Fruit fly (Drosophila melanogaster) whole organism, adult: ENCODE results near the gene lectin-24A.
A peak's percentile ranks its signal among the peaks of the same experiment; 100 is the strongest.

ENCODE experiments used
- CG11617 ChIP-seq: fragments of 200-800 bp; sonication (Bioruptor generic); optimal IDR thresholded peaks from 2 replicates; lab custom pipeline; 2017; ENCODE audit warnings: mild to moderate bottlenecking, missing biosample characterization, missing genetic modification reagents, missing genetic modification characterization
- CG12768 ChIP-seq: fragments of 200-800 bp; sonication (Bioruptor generic); optimal IDR thresholded peaks from 2 replicates; lab custom pipeline; 2017; ENCODE audit warnings: missing biosample characterization, missing genetic modification characterization, mild to moderate bottlenecking, moderate library complexity, missing genetic modification reagents
- CG14711 ChIP-seq: fragments of 200-800 bp; sonication (Bioruptor generic); optimal IDR thresholded peaks from 2 replicates; lab custom pipeline; 2018; ENCODE audit warnings: missing biosample characterization, mild to moderate bottlenecking, missing genetic modification characterization, moderate library complexity
- CG1620 ChIP-seq: fragments of 200-800 bp; sonication (Bioruptor generic); optimal IDR thresholded peaks from 2 replicates; lab custom pipeline; 2016; ENCODE audit warnings: missing biosample characterization, missing genetic modification characterization
- CG33017 ChIP-seq: fragments of 200-800 bp; sonication (Bioruptor generic); optimal IDR thresholded peaks from 2 replicates; lab custom pipeline; 2018; ENCODE audit warnings: missing biosample characterization, mild to moderate bottlenecking, missing genetic modification characterization, moderate library complexity
- CG5204 ChIP-seq: fragments of 200-800 bp; sonication (Bioruptor generic); optimal IDR thresholded peaks from 2 replicates; lab custom pipeline; 2016; ENCODE audit warnings: missing biosample characterization, missing genetic modification characterization
- CG7045 ChIP-seq: fragments of 200-800 bp; sonication (Bioruptor generic); optimal IDR thresholded peaks from 2 replicates; lab custom pipeline; 2017; ENCODE audit warnings: missing biosample characterization, mild to moderate bottlenecking, missing genetic modification characterization
- CG7101 ChIP-seq: fragments of 200-800 bp; sonication (Bioruptor generic); optimal IDR thresholded peaks from 2 replicates; lab custom pipeline; 2018; ENCODE audit warnings: missing biosample characterization, mild to moderate bottlenecking, missing genetic modification characterization, moderate library complexity
- Clk ChIP-seq: fragments of 200-800 bp; sonication (Bioruptor generic); optimal IDR thresholded peaks from 2 replicates; lab custom pipeline; 2017; ENCODE audit warnings: missing biosample characterization, missing genetic modification characterization
- Crg-1 ChIP-seq: fragments of 200-800 bp; sonication (Bioruptor generic); optimal IDR thresholded peaks from 2 replicates; lab custom pipeline; 2016; ENCODE audit warnings: missing biosample characterization, missing genetic modification characterization
- Hr96 ChIP-seq: fragments of 200-800 bp; sonication (Bioruptor generic); optimal IDR thresholded peaks from 2 replicates; lab custom pipeline; 2016; ENCODE audit warnings: missing biosample characterization, missing genetic modification characterization
- Mnt ChIP-seq: fragments of 200-800 bp; sonication (Bioruptor generic); optimal IDR thresholded peaks from 2 replicates; lab custom pipeline; 2016; ENCODE audit warnings: missing biosample characterization, mild to moderate bottlenecking, missing genetic modification characterization
- bab1 ChIP-seq: fragments of 200-800 bp; sonication (Bioruptor generic); optimal IDR thresholded peaks from 3 replicates; lab custom pipeline; 2019; ENCODE audit warnings: missing biosample characterization, mild to moderate bottlenecking, missing genetic modification characterization, moderate library complexity
- cic ChIP-seq: fragments of 200-800 bp; sonication (Bioruptor generic); optimal IDR thresholded peaks from 2 replicates; lab custom pipeline; 2017; ENCODE audit warnings: missing biosample characterization, mild to moderate bottlenecking, missing genetic modification characterization, moderate library complexity
- cnc ChIP-seq, 2 experiments: fragments of >200 bp; optimal IDR thresholded peaks; 2 replicates each; lab custom pipeline; 2017
- kay ChIP-seq: fragments of 200-800 bp; sonication (Bioruptor generic); peaks from one replicate; lab custom pipeline; 2016; ENCODE audit warnings: missing biosample characterization, missing genetic modification characterization, borderline replicate concordance
- ovo ChIP-seq: fragments of 200-800 bp; sonication (Bioruptor generic); optimal IDR thresholded peaks from 2 replicates; lab custom pipeline; 2016; ENCODE audit warnings: missing biosample characterization, missing genetic modification characterization
- pad ChIP-seq: fragments of 200-800 bp; sonication (Bioruptor generic); optimal IDR thresholded peaks from 3 replicates; lab custom pipeline; 2017; ENCODE audit warnings: missing biosample characterization, missing genetic modification characterization, mild to moderate bottlenecking, moderate library complexity, missing genetic modification reagents
- tj ChIP-seq: fragments of 200-800 bp; sonication (Bioruptor generic); optimal IDR thresholded peaks from 3 replicates; lab custom pipeline; 2017; ENCODE audit warnings: missing biosample characterization, mild to moderate bottlenecking, missing genetic modification characterization, moderate library complexity
- toe ChIP-seq: fragments of 200-800 bp; sonication (Bioruptor generic); optimal IDR thresholded peaks from 2 replicates; lab custom pipeline; 2016; ENCODE audit warnings: missing biosample characterization, missing genetic modification characterization

Gene lectin-24A

DNA sequence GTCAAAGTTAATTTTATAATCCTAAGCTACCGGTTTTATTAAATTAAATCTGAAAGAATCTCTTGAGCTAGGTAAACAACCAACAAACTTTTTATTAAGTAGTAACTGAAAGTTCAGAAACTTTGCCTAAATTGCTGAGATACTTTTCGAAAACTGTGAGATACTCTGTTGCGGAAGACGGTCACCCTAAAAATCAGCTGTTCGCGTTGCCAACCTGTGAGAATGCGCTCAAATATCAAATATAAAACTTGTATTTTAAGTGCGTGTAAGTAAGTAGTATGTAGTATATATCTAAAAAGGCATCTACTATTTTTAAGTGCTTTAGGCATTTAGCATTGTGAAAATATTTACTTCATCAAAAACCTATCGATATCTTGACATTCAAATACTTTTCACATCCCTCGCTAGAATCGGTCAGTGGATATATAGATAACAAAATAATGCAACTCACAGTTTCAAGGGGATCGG lies 4.6 kb downstream of the lectin-24A start, which contains the start of the genes CG31955 and CG2818:
Gene CG31955, minus strand, starts transcription at position 157 of the 468 bp plus-strand sequence.
Gene CG2818, plus strand, starts transcription at position 412 of the 468 bp plus-strand sequence.
- TF ChIP-seq CG1620 (GFP tag; lab: Kevin White, UChicago) (peak; percentile 6), toe (peak; percentile 36), Hr96 (GFP tag; lab: Kevin White, UChicago) (peak; percentile 52), CG11617 (GFP tag; lab: Kevin White, UChicago) (peak; percentile 15), CG12768 (GFP tag; lab: Kevin White, UChicago) (no peak), tj (GFP tag; lab: Kevin White, UChicago) (peak; percentile 35), CG7101 (tag; lab: Kevin White, UChicago) (no peak), CG14711 (tag; lab: Kevin White, UChicago) (peak; percentile 29), CG7045 (no peak), Clk (GFP tag; lab: Kevin White, UChicago) (no peak), ovo (GFP tag; lab: Kevin White, UChicago) (peak; percentile 31), kay (GFP tag; lab: Kevin White, UChicago) (peak; percentile 96), bab1 (GFP tag; lab: Kevin White, UChicago) (no peak), CG5204 (peak; percentile 55), pad (GFP tag; lab: Kevin White, UChicago) (peak; percentile 95), Crg-1 (GFP tag; lab: Kevin White, UChicago) (no peak)

DNA sequence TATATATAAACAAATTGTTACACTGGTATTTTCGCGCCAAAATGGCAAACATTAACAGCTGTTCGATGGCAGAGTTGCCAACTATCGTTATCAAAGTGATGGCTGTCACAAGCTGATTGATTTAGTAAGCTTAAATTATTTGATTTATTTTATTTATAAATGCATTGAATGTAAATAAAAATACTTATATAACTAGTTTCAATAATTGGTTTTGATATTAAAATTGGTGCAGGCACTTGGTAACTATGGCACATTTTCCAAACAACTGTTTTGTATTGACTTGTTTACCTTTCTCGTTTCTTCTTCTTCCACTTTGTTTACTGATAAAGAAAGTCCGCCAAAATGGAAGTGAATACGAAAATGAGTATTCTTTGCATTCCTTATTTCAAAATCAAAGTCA lies 5.9 kb downstream of the lectin-24A start, which contains the start of gene cutlet:
Gene cutlet, minus strand, starts transcription at position 84 of the 400 bp plus-strand sequence.
- peak; percentile 32 for TF ChIP-seq bab1 (GFP tag; lab: Kevin White, UChicago)
- TF ChIP-seq CG1620 (GFP tag; lab: Kevin White, UChicago) = peak; percentile 16
- TF ChIP-seq CG11617 (GFP tag; lab: Kevin White, UChicago) = no peak
- TF ChIP-seq pad (GFP tag; lab: Kevin White, UChicago) = peak; percentile 1
- TF ChIP-seq kay (GFP tag; lab: Kevin White, UChicago) = peak; percentile 87
- no peak for TF ChIP-seq Clk (GFP tag; lab: Kevin White, UChicago)
- TF ChIP-seq CG14711 (tag; lab: Kevin White, UChicago) = peak; percentile 90

DNA sequence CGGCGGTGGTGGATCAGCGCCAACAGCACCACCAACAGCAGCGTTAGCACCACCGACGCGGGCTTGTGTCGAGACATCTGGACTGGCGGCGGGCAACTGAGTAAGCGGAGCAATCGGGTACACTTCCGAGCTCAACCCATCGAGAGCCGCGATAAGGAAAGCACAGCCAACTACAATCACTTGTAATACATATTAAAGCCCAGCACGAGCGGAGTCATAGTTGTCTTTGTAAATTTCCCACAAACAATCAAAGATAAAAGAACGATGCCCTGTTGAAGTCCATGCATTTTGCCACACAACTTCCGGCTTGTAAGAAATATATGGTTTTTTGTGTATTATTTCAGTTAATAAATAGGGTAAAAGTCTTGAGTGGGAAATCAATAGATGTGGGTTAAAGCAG lies 10.6 kb downstream of the lectin-24A start, which contains the start of gene CG31777:
Gene CG31777, minus strand, starts transcription at position 101 of the 400 bp plus-strand sequence.
- TF ChIP-seq Hr96 (GFP tag; lab: Kevin White, UChicago) = no peak
- TF ChIP-seq cic (GFP tag; lab: Kevin White, UChicago) = no peak
- no peak for TF ChIP-seq CG7045
- no peak for TF ChIP-seq CG11617 (GFP tag; lab: Kevin White, UChicago)
- no peak for TF ChIP-seq Mnt (GFP tag; lab: Kevin White, UChicago)
- no peak for TF ChIP-seq kay (GFP tag; lab: Kevin White, UChicago)

DNA sequence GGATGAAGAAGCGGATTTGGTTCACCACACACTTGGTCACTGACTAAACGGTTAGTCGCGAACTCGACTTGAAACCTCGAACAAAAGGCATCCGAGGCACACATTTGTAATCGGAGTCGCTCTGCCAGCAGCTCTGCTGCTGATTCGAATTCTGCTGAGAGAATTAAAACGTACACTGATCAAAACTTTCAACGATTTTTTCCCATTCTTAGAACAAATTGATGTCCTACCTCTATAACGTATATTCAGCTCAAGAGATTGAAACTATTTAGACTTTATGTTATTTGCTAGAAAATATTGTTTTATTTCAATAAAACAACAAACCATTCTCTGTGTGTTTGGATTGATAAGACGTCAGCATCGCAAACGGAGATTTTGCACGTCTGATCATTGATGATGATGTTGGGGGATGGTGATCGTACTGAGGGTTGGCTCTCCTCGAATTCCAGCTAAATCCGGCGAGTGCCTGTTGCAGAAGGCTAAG lies 12.1 kb downstream of the lectin-24A start, which contains the start of gene CG31778:
Gene CG31778, minus strand, starts transcription at position 51 of the 484 bp plus-strand sequence.
- TF ChIP-seq CG7101 (tag; lab: Kevin White, UChicago) (peak; percentile 73), Hr96 (GFP tag; lab: Kevin White, UChicago) (no peak), CG11617 (GFP tag; lab: Kevin White, UChicago) (peak; percentile 24), tj (GFP tag; lab: Kevin White, UChicago) (peak; percentile 36), Crg-1 (GFP tag; lab: Kevin White, UChicago) (no peak), CG7045 (peak; percentile 6), CG12768 (GFP tag; lab: Kevin White, UChicago) (peak; percentile 42), cnc (optimal IDR thresholded peaks at IDR 0.05; lab: Kevin White, UChicago) (no peak), CG33017 (tag; lab: Kevin White, UChicago) (peak; percentile 83), toe (no peak), pad (GFP tag; lab: Kevin White, UChicago) (peak; percentile 13), cic (GFP tag; lab: Kevin White, UChicago) (no peak), CG5204 (peak; percentile 50), ovo (GFP tag; lab: Kevin White, UChicago) (no peak), Clk (GFP tag; lab: Kevin White, UChicago) (no peak), CG14711 (tag; lab: Kevin White, UChicago) (peak; percentile 69), Mnt (GFP tag; lab: Kevin White, UChicago) (peak; percentile 30)

DNA sequence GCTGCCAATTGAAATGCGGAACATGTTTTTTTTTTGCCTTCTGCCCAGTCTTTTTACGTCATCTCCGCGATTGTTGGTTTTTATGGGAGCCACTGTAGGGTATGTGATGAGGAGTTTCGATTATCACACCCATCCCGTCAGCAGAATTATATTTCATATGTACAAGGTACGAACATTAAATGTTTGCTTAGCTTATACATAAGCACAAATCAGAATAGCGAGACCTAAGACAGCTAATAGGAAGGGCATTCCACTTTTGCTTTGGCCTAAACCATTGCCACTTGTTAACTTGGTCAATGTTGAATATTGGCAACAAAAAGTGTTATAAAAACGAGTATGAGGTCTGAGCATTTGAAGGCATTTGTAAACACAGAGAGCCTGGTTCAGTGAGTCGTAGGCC lies 14.3 kb downstream of the lectin-24A start, which contains the start of gene CG2816:
Gene CG2816, plus strand, starts transcription at position 400 of the 400 bp plus-strand sequence.
- TF ChIP-seq CG7101 (tag; lab: Kevin White, UChicago) (peak; percentile 45), Mnt (GFP tag; lab: Kevin White, UChicago) (no peak), CG7045 (peak; percentile 44), Clk (GFP tag; lab: Kevin White, UChicago) (no peak), CG14711 (tag; lab: Kevin White, UChicago) (peak; percentile 64), toe (peak; percentile 57), CG11617 (GFP tag; lab: Kevin White, UChicago) (no peak), Crg-1 (GFP tag; lab: Kevin White, UChicago) (no peak), cic (GFP tag; lab: Kevin White, UChicago) (no peak), tj (GFP tag; lab: Kevin White, UChicago) (peak; percentile 13), ovo (GFP tag; lab: Kevin White, UChicago) (no peak), kay (GFP tag; lab: Kevin White, UChicago) (peak; percentile 77), pad (GFP tag; lab: Kevin White, UChicago) (peak; percentile 22), CG1620 (GFP tag; lab: Kevin White, UChicago) (peak; percentile 7), CG5204 (peak; percentile 69), cnc (optimal IDR thresholded peaks at IDR 0.05; lab: Kevin White, UChicago) (no peak), CG12768 (GFP tag; lab: Kevin White, UChicago) (peak; percentile 64), bab1 (GFP tag; lab: Kevin White, UChicago) (no peak), CG33017 (tag; lab: Kevin White, UChicago) (peak; percentile 79), Hr96 (GFP tag; lab: Kevin White, UChicago) (peak; percentile 54)
